Worm (Caenorhabditis elegans) whole organism, L1 larva: ENCODE results near the gene W02C12.2.

Experiments
- C34B4.2 ChIP-seq: sonication (generic microtip); optimal IDR thresholded peaks from 2 replicates; lab custom pipeline; 2017; ENCODE audit warnings: mild to moderate bottlenecking, missing genetic modification characterization, missing compliant biosample characterization
- Y116A8C.19 ChIP-seq: sonication (generic microtip); optimal IDR thresholded peaks from 2 replicates; lab custom pipeline; 2016; ENCODE audit warnings: missing compliant biosample characterization, missing genetic modification characterization, borderline replicate concordance
- ceh-63 ChIP-seq: fragments of 200-800 bp; sonication (Bioruptor generic); optimal IDR thresholded peaks from 2 replicates; lab custom pipeline; 2018; ENCODE audit warnings: mild to moderate bottlenecking, missing genetic modification characterization, missing compliant biosample characterization
- ceh-88 ChIP-seq: fragments of 200-800 bp; sonication (Bioruptor generic); IDR thresholded peaks from 2 replicates; pipeline ENCODE4 v1.3.6; 2022; ENCODE audit warnings: missing genetic modification characterization, missing compliant biosample characterization
- ceh-90 ChIP-seq: sonication (generic microtip); optimal IDR thresholded peaks from 2 replicates; lab custom pipeline; 2016; ENCODE audit warnings: missing genetic modification characterization, missing compliant biosample characterization
- efl-1 ChIP-seq, 4 experiments: fragments of 150-350 bp; optimal IDR thresholded peaks in 3 of 4; peaks in 1 of 4; 1 replicate in 1 of 4; 2 replicates in 3 of 4; lab custom pipeline; 2014; ENCODE audit warnings: missing biosample characterization in 2 of 4, missing genetic modification characterization in 2 of 4, missing genetic modification reagents in 2 of 4
- efl-3 ChIP-seq: fragments of 200-800 bp; sonication (Bioruptor generic); optimal IDR thresholded peaks from 2 replicates; lab custom pipeline; 2018; ENCODE audit warnings: mild to moderate bottlenecking, missing genetic modification characterization, missing compliant biosample characterization
- egl-13 ChIP-seq: sonication (generic microtip); optimal IDR thresholded peaks from 2 replicates; lab custom pipeline; 2016; ENCODE audit warnings: missing genotype, missing genetic modification reagents, missing genetic modification characterization, missing compliant biosample characterization
- elt-2 ChIP-seq: sonication (generic microtip); optimal IDR thresholded peaks from 2 replicates; lab custom pipeline; 2016; ENCODE audit warnings: missing genetic modification characterization, mild to moderate bottlenecking, inconsistent platforms, missing compliant biosample characterization, missing genetic modification reagents
- fkh-4 ChIP-seq: sonication (generic microtip); optimal IDR thresholded peaks from 2 replicates; lab custom pipeline; 2016; ENCODE audit warnings: missing compliant biosample characterization, missing genetic modification characterization, borderline replicate concordance
- fos-1 ChIP-seq: fragments of 150-350 bp; optimal IDR thresholded peaks from 2 replicates; lab custom pipeline; 2014; ENCODE audit warnings: missing biosample characterization, missing genetic modification characterization
- grh-1 ChIP-seq: fragments of 200-800 bp; sonication (Bioruptor generic); IDR thresholded peaks from 2 replicates; pipeline ENCODE4 v1.3.6; 2022; ENCODE audit warnings: missing genetic modification reagents, missing genetic modification characterization, missing compliant biosample characterization
- isw-1 ChIP-seq: fragments of 200-800 bp; sonication (Bioruptor generic); IDR thresholded peaks from 2 replicates; pipeline ENCODE4 v1.3.6; 2022; ENCODE audit warnings: missing genetic modification characterization, missing compliant biosample characterization
- lir-3 ChIP-seq: sonication (generic microtip); optimal IDR thresholded peaks from 2 replicates; lab custom pipeline; 2016; ENCODE audit warnings: mild to moderate bottlenecking, missing genetic modification characterization, moderate library complexity, missing compliant biosample characterization; ENCODE audit not compliant: poor library complexity
- nhr-76 ChIP-seq: sonication (generic microtip); optimal IDR thresholded peaks from 2 replicates; lab custom pipeline; 2017; ENCODE audit warnings: missing biosample characterization, missing genetic modification characterization
- nhr-77 ChIP-seq: fragments of 150-350 bp; optimal IDR thresholded peaks from 2 replicates; lab custom pipeline; 2014; ENCODE audit warnings: missing biosample characterization, missing genetic modification characterization
- pax-3 ChIP-seq: fragments of 200-800 bp; sonication (Bioruptor generic); optimal IDR thresholded peaks from 2 replicates; lab custom pipeline; 2018; ENCODE audit warnings: mild to moderate bottlenecking, missing genetic modification characterization, moderate library complexity, missing compliant biosample characterization
- rnt-1 ChIP-seq: sonication (generic microtip); optimal IDR thresholded peaks from 2 replicates; lab custom pipeline; 2016; ENCODE audit warnings: mild to moderate bottlenecking, missing genetic modification characterization, moderate library complexity, missing compliant biosample characterization
- sox-4 ChIP-seq: sonication (generic microtip); optimal IDR thresholded peaks from 2 replicates; lab custom pipeline; 2016; ENCODE audit warnings: missing genetic modification characterization, missing compliant biosample characterization
- zip-4 ChIP-seq: fragments of 200-800 bp; sonication (Bioruptor generic); optimal IDR thresholded peaks from 2 replicates; lab custom pipeline; 2018; ENCODE audit warnings: mild to moderate bottlenecking, missing genetic modification characterization, moderate library complexity, missing compliant biosample characterization
- ztf-4 ChIP-seq: fragments of 150-350 bp; optimal IDR thresholded peaks from 2 replicates; lab custom pipeline; 2014; ENCODE audit warnings: missing biosample characterization, missing genetic modification characterization

W02C12.2 gene

DNA sequence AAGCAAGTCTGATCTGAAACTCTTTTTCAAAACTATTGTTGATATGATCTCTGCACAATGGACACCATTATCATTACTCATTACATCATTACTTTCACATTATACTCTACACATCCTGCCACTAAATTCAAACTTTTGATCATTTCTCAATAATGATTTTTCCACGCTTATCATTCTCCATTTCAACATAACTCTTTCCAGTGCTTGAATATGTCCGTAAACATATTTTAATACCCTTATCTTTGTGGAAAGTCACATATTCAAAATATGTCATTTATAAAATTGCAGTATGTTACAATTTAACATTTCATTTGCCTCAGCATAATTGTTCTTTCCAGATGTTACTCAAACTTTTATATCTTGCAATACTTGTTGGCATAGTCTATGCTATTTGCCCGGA, 47.4 kb downstream of the W02C12.2 start, which contains the start of gene clec-75:
clec-75 (plus strand) TSS at position 339 of the 400 bp plus-strand sequence.
- peak; percentile 70 for TF ChIP-seq elt-2
- no peak for TF ChIP-seq lir-3
- TF ChIP-seq zip-4 (GFP tag; lab: Kevin White, UChicago), result no peak

DNA sequence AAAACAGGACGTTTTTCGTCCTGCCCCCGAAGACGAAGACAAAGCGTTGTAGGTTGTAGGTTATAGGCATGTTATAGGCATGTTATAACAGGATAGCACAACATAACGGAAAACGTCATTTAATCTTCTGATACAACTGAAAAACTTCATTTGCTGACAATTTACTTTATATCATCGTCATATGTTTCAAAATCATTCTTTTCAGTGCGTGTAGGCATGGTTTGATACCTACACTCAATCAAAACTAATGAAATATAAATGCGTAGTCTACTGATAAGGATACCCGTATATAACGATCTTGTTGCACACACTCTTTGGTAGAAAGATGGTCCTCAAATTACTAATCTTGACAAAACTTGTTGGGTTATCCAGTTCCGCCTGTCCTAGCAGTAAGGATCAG, 51.1 kb downstream of the W02C12.2 start, which contains the start of gene clec-74:
clec-74 (plus strand) TSS at position 301 of the 400 bp plus-strand sequence.
- TF ChIP-seq nhr-76, result no peak
- no peak for TF ChIP-seq efl-3 (GFP tag; lab: Kevin White, UChicago)
- TF ChIP-seq ceh-90, result no peak
- TF ChIP-seq grh-1 (GFP tag; lab: Robert Waterston, UW), result no peak
- no peak for TF ChIP-seq Y116A8C.19 (tag; lab: Kevin White, UChicago)
- TF ChIP-seq C34B4.2 (tag; lab: Kevin White, UChicago), result no peak
- TF ChIP-seq sox-4 (tag; lab: Kevin White, UChicago), result no peak
- no peak for TF ChIP-seq ceh-88
- TF ChIP-seq nhr-77 (tag; lab: Kevin White, UChicago), result no peak
- TF ChIP-seq isw-1, result no peak
- no peak for TF ChIP-seq egl-13 (tag; lab: Kevin White, UChicago)
- no peak for TF ChIP-seq ztf-4 (tag; lab: Kevin White, UChicago)
- TF ChIP-seq fos-1 (tag; lab: Kevin White, UChicago), result no peak
- TF ChIP-seq efl-1 (optimal IDR thresholded peaks at IDR 0.05; lab: Kevin White, UChicago), result no peak
- no peak for TF ChIP-seq efl-1 (GFP tag; optimal IDR thresholded peaks at IDR 0.05 in 1 of 2; lab: Kevin White, UChicago)
- no peak for TF ChIP-seq fkh-4 (tag; lab: Kevin White, UChicago)
- no peak for TF ChIP-seq ceh-63
- TF ChIP-seq pax-3 (tag; lab: Kevin White, UChicago), result no peak
- TF ChIP-seq, all 84 proteins: peak for 0

DNA sequence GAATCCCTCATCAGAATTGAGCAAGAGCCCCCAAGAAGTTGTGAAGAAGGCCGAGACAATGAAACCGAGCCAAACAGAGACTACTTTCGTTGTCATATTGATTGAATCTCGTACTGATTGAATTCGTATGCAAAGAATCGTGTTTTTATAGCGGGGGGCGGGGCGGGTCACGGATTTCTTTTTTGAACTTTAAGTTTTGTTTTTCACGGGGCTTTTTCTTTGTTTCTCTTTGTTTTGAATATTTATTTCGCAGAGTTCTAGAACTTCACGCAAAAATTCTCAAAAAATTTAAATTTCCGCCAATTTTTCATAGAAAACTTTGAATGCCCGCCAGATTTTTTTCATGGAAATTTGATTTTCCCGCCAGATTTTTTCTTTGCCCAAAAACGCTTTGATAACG, 51.7 kb downstream of the W02C12.2 start, which contains the start of gene clec-73:
clec-73 (minus strand) TSS at position 101 of the 400 bp plus-strand sequence.
- TF ChIP-seq rnt-1 (tag; lab: Kevin White, UChicago), result no peak
- TF ChIP-seq, all 84 proteins: peak for 0
